Worm (Caenorhabditis elegans) whole organism, L2 larva: ENCODE data around the gene T10F2.5.

ENCODE experiments used
- ama-1 ChIP-seq: fragments of 150-350 bp; optimal IDR thresholded peaks from 2 replicates; lab custom pipeline; 2018; ENCODE audit warnings: inconsistent platforms
- lin-11 ChIP-seq: fragments of 150-350 bp; sonication (generic microtip); optimal IDR thresholded peaks from 2 replicates; lab custom pipeline; 2014; ENCODE audit warnings: missing biosample characterization, missing genetic modification characterization, inconsistent platforms, mixed read lengths
- mab-5 ChIP-seq: fragments of 150-350 bp; optimal IDR thresholded peaks from 2 replicates; lab custom pipeline; 2014; ENCODE audit warnings: missing biosample characterization, missing genetic modification characterization
- unc-62 ChIP-seq: fragments of 150-350 bp; optimal IDR thresholded peaks from 2 replicates; lab custom pipeline; 2014; ENCODE audit warnings: missing biosample characterization, missing genetic modification reagents, missing genetic modification characterization

ce11 chrIII:5126988-5127387, 32.4 kb downstream of the T10F2.5 start:
- TF ChIP-seq ama-1, result no peak
- no peak for TF ChIP-seq mab-5 (tag; lab: Kevin White, UChicago)
- TF ChIP-seq lin-11 (tag; lab: Kevin White, UChicago), result no peak
- no peak for TF ChIP-seq unc-62 (GFP tag; lab: Kevin White, UChicago)
